Worm (Caenorhabditis elegans) whole organism, L3 larva: ENCODE measurements around the gene msp-81.

Experiments used
- R02D3.7 ChIP-seq: fragments of 150-350 bp; optimal IDR thresholded peaks from 2 replicates; lab custom pipeline; 2014; ENCODE audit warnings: missing biosample characterization, missing genetic modification characterization
- ZK546.5 ChIP-seq: sonication (generic microtip); optimal IDR thresholded peaks from 2 replicates; lab custom pipeline; 2017; ENCODE audit warnings: missing biosample characterization, missing genetic modification characterization
- ama-1 ChIP-seq: fragments of 150-350 bp; optimal IDR thresholded peaks from 2 replicates; lab custom pipeline; 2018
- ceh-16 ChIP-seq: sonication (generic microtip); optimal IDR thresholded peaks from 2 replicates; lab custom pipeline; 2017; ENCODE audit warnings: missing biosample characterization, missing genetic modification characterization
- ceh-28 ChIP-seq: fragments of 150-350 bp; optimal IDR thresholded peaks from 2 replicates; lab custom pipeline; 2014; ENCODE audit warnings: missing biosample characterization, missing genetic modification reagents, missing genetic modification characterization
- ceh-82 ChIP-seq: fragments of 150-350 bp; optimal IDR thresholded peaks from 2 replicates; lab custom pipeline; 2014; ENCODE audit warnings: missing biosample characterization, missing genetic modification characterization
- daf-12 ChIP-seq: fragments of 150-350 bp; optimal IDR thresholded peaks from 2 replicates; lab custom pipeline; 2014; ENCODE audit warnings: missing biosample characterization, missing genetic modification reagents, missing genetic modification characterization
- egl-27 ChIP-seq: sonication (generic microtip); optimal IDR thresholded peaks from 4 replicates; lab custom pipeline; 2017; ENCODE audit warnings: missing biosample characterization, missing genetic modification reagents, missing genetic modification characterization
- egl-5 ChIP-seq: fragments of 150-350 bp; optimal IDR thresholded peaks from 2 replicates; lab custom pipeline; 2017; ENCODE audit warnings: missing biosample characterization, missing genetic modification reagents, missing genetic modification characterization, inconsistent platforms
- elt-1 ChIP-seq: fragments of 150-350 bp; optimal IDR thresholded peaks from 2 replicates; lab custom pipeline; 2014; ENCODE audit warnings: missing biosample characterization, missing genetic modification characterization
- elt-2 ChIP-seq: sonication (generic microtip); optimal IDR thresholded peaks from 2 replicates; lab custom pipeline; 2016; ENCODE audit warnings: missing genetic modification reagents, mild to moderate bottlenecking, missing genetic modification characterization, missing compliant biosample characterization
- elt-3 ChIP-seq, 3 experiments: fragments of 150-350 bp in 1 of 3; sonication (generic microtip) in 2 of 3; optimal IDR thresholded peaks; 2 replicates in 2 of 3; 4 replicates in 1 of 3; lab custom pipeline; 2014 to 2017; ENCODE audit warnings: missing biosample characterization in 3 of 3, missing genetic modification characterization in 3 of 3
- eor-1 ChIP-seq, 2 experiments: fragments of 150-350 bp; optimal IDR thresholded peaks; 2 replicates each; lab custom pipeline; 2014 to 2018; ENCODE audit warnings: missing biosample characterization in 2 of 2, missing genetic modification characterization in 2 of 2
- fkh-10 ChIP-seq: sonication (generic microtip); optimal IDR thresholded peaks from 2 replicates; lab custom pipeline; 2017; ENCODE audit warnings: missing biosample characterization, missing genetic modification reagents, missing genetic modification characterization
- fkh-2 ChIP-seq: fragments of 150-350 bp; optimal IDR thresholded peaks from 2 replicates; lab custom pipeline; 2014; ENCODE audit warnings: missing biosample characterization, missing genetic modification reagents, missing genetic modification characterization
- fos-1 ChIP-seq: fragments of 150-350 bp; optimal IDR thresholded peaks from 2 replicates; lab custom pipeline; 2014; ENCODE audit warnings: missing biosample characterization, missing genetic modification characterization
- hmg-11 ChIP-seq: sonication (generic microtip); optimal IDR thresholded peaks from 2 replicates; lab custom pipeline; 2016; ENCODE audit warnings: missing genetic modification characterization, missing compliant biosample characterization
- lin-15B ChIP-seq: fragments of 150-350 bp; optimal IDR thresholded peaks from 2 replicates; lab custom pipeline; 2014; ENCODE audit warnings: missing biosample characterization, missing genetic modification characterization
- lin-39 ChIP-seq: fragments of 150-350 bp; optimal IDR thresholded peaks from 2 replicates; lab custom pipeline; 2018; ENCODE audit warnings: missing biosample characterization, missing genetic modification reagents, missing genetic modification characterization
- lsy-12 ChIP-seq: sonication (generic microtip); optimal IDR thresholded peaks from 2 replicates; lab custom pipeline; 2016; ENCODE audit warnings: mild to moderate bottlenecking, missing genetic modification characterization, missing compliant biosample characterization
- mdl-1 ChIP-seq: fragments of 150-350 bp; optimal IDR thresholded peaks from 2 replicates; lab custom pipeline; 2014; ENCODE audit warnings: missing biosample characterization, missing genetic modification characterization
- mml-1 ChIP-seq: fragments of 150-350 bp; sonication (generic microtip); optimal IDR thresholded peaks from 3 replicates; lab custom pipeline; 2014; ENCODE audit warnings: missing biosample characterization, missing genetic modification characterization
- nfya-1 ChIP-seq: sonication (generic microtip); optimal IDR thresholded peaks from 2 replicates; lab custom pipeline; 2017; ENCODE audit warnings: missing genetic modification characterization, mild to moderate bottlenecking, missing compliant biosample characterization, antibody characterized with exemption, moderate library complexity; ENCODE audit not compliant: insufficient read depth
- nhr-12 ChIP-seq: fragments of 150-350 bp; optimal IDR thresholded peaks from 2 replicates; lab custom pipeline; 2014; ENCODE audit warnings: missing biosample characterization, missing genetic modification characterization
- nhr-23 ChIP-seq: fragments of 150-350 bp; optimal IDR thresholded peaks from 2 replicates; lab custom pipeline; 2014; ENCODE audit warnings: missing biosample characterization, missing genetic modification reagents, missing genetic modification characterization
- nhr-237 ChIP-seq: fragments of 150-350 bp; optimal IDR thresholded peaks from 2 replicates; lab custom pipeline; 2014; ENCODE audit warnings: missing biosample characterization, missing genetic modification characterization
- nhr-25 ChIP-seq: sonication (generic microtip); optimal IDR thresholded peaks from 2 replicates; lab custom pipeline; 2017; ENCODE audit warnings: missing biosample characterization, missing genetic modification characterization
- nhr-28 ChIP-seq: fragments of 150-350 bp; optimal IDR thresholded peaks from 2 replicates; lab custom pipeline; 2014; ENCODE audit warnings: missing biosample characterization, missing genetic modification characterization
- nhr-43 ChIP-seq: sonication (generic microtip); optimal IDR thresholded peaks from 2 replicates; lab custom pipeline; 2016; ENCODE audit warnings: mild to moderate bottlenecking, missing genetic modification characterization, missing compliant biosample characterization; ENCODE audit not compliant: poor library complexity, severe bottlenecking
- nhr-67 ChIP-seq: fragments of 150-350 bp; optimal IDR thresholded peaks from 2 replicates; lab custom pipeline; 2014; ENCODE audit warnings: missing biosample characterization, missing genetic modification characterization
- nhr-77 ChIP-seq: fragments of 150-350 bp; optimal IDR thresholded peaks from 2 replicates; lab custom pipeline; 2014; ENCODE audit warnings: missing biosample characterization, missing genetic modification characterization
- pha-4 ChIP-seq: fragments of 150-350 bp; optimal IDR thresholded peaks from 2 replicates; lab custom pipeline; 2014; ENCODE audit warnings: missing biosample characterization, missing genetic modification reagents, missing genetic modification characterization
- pqm-1 ChIP-seq: fragments of 150-350 bp; optimal IDR thresholded peaks from 2 replicates; lab custom pipeline; 2017; ENCODE audit warnings: missing biosample characterization, missing genetic modification characterization, inconsistent platforms
- skn-1 ChIP-seq: fragments of 150-350 bp; optimal IDR thresholded peaks from 2 replicates; lab custom pipeline; 2014; ENCODE audit warnings: missing biosample characterization, missing genetic modification characterization
- snpc-4 ChIP-seq: fragments of 150-350 bp; optimal IDR thresholded peaks from 2 replicates; lab custom pipeline; 2014; ENCODE audit warnings: missing biosample characterization, missing genetic modification characterization
- tbx-2 ChIP-seq: sonication (generic microtip); optimal IDR thresholded peaks from 2 replicates; lab custom pipeline; 2016; ENCODE audit warnings: mild to moderate bottlenecking, missing genetic modification characterization, missing compliant biosample characterization
- unc-62 ChIP-seq: fragments of 150-350 bp; sonication (generic microtip); optimal IDR thresholded peaks from 4 replicates; lab custom pipeline; 2014; ENCODE audit warnings: missing biosample characterization, missing genetic modification reagents, missing genetic modification characterization
- ztf-11 ChIP-seq: fragments of 150-350 bp; optimal IDR thresholded peaks from 2 replicates; lab custom pipeline; 2014; ENCODE audit warnings: missing biosample characterization, missing genetic modification characterization
- ztf-4 ChIP-seq: fragments of 150-350 bp; optimal IDR thresholded peaks from 2 replicates; lab custom pipeline; 2014; ENCODE audit warnings: missing biosample characterization, missing genetic modification characterization

The msp-81 gene

DNA sequence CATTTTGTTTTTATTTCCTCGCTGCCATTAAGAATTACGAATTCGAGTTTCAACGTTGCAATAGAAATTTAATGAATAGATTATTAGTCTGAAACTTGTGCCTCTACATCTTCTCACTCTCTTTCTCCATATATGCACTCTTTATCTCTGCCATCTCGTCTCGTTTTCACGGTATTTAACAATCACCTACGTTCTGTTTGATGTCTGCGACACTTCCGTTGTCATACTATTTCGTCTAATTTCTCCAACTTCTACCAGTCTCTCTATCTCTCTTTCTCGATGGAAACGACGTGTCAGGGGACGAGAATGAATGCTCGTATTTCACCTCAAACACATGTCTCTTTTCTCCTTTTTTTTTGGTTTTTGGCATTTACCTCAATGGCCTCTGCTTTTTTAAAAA, 37.6 kb upstream of the msp-81 start:
- TF ChIP-seq pqm-1 (tag; lab: Kevin White, UChicago) (peak; percentile 59), nhr-237 (tag; lab: Kevin White, UChicago) (no peak), nhr-67 (tag; lab: Kevin White, UChicago) (no peak), hmg-11 (tag; lab: Kevin White, UChicago) (peak; percentile 44), mdl-1 (no peak), nhr-25 (peak; percentile 58), ceh-82 (tag; lab: Kevin White, UChicago) (no peak), ztf-4 (tag; lab: Kevin White, UChicago) (peak; percentile 9), nhr-12 (tag; lab: Kevin White, UChicago) (no peak), elt-1 (peak; percentile 48), nfya-1 (tag; lab: Kevin White, UChicago) (peak; percentile 67), elt-3 (tag; optimal IDR thresholded peaks at IDR 0.05; lab: Kevin White, UChicago) (no peak), egl-27 (tag; lab: Kevin White, UChicago) (no peak), snpc-4 (tag; lab: Kevin White, UChicago) (peak; percentile 48), nhr-23 (tag; lab: Kevin White, UChicago) (peak; percentile 44), lsy-12 (tag; lab: Kevin White, UChicago) (no peak), nhr-28 (tag; lab: Kevin White, UChicago) (no peak), daf-12 (no peak), skn-1 (tag; lab: Kevin White, UChicago) (no peak), fos-1 (tag; lab: Kevin White, UChicago) (no peak), elt-2 (peak; percentile 53), nhr-43 (tag; lab: Kevin White, UChicago) (no peak), nhr-77 (tag; lab: Kevin White, UChicago) (no peak), ceh-16 (tag; lab: Kevin White, UChicago) (no peak), ama-1 (no peak), lin-15B (tag; lab: Kevin White, UChicago) (peak; percentile 15), pha-4 (tag; lab: Kevin White, UChicago) (peak; percentile 67)
- TF ChIP-seq, all 47 proteins: peak for 11

DNA sequence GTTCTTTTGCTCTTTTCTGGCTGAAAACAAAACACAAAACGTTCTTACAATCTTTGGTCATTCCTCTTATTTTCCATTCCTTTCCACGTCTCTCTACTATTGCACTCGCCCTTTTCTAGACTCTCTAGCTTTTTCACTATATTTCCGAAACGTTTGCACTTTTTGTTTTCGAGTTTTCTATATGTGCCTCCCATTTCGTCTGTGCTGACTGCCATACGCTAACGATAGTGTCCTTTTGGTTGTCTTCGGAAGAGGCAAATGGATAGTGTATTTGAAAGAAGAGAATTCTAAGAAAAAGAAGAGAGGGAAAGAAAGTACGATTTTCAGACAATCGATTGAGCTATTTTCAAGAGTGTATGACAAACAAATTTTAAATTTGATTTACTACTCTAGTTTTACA, 36.6 kb upstream of the msp-81 start:
- TF ChIP-seq nfya-1 (tag; lab: Kevin White, UChicago) (peak; percentile 57), hmg-11 (tag; lab: Kevin White, UChicago) (peak; percentile 29), ztf-11 (tag; lab: Kevin White, UChicago) (no peak), egl-27 (tag; lab: Kevin White, UChicago) (no peak), nhr-23 (tag; lab: Kevin White, UChicago) (no peak), ZK546.5 (tag; lab: Kevin White, UChicago) (no peak), egl-5 (tag; lab: Kevin White, UChicago) (no peak), tbx-2 (tag; lab: Kevin White, UChicago) (no peak), ceh-28 (tag; lab: Kevin White, UChicago) (peak; percentile 26), nhr-28 (tag; lab: Kevin White, UChicago) (no peak), lin-15B (tag; lab: Kevin White, UChicago) (peak; percentile 18), fkh-10 (GFP tag; lab: Kevin White, UChicago) (no peak), pqm-1 (tag; lab: Kevin White, UChicago) (peak; percentile 77), nhr-12 (tag; lab: Kevin White, UChicago) (no peak), fos-1 (tag; lab: Kevin White, UChicago) (no peak), fkh-2 (no peak), lin-39 (tag; lab: Kevin White, UChicago) (peak; percentile 1), lsy-12 (tag; lab: Kevin White, UChicago) (no peak), nhr-237 (tag; lab: Kevin White, UChicago) (no peak), elt-2 (peak; percentile 60), unc-62 (no peak), pha-4 (tag; lab: Kevin White, UChicago) (peak; percentile 66), skn-1 (tag; lab: Kevin White, UChicago) (peak; percentile 2), eor-1 (tag; optimal IDR thresholded peaks at IDR 0.05; lab: Kevin White, UChicago) (no peak), ztf-4 (tag; lab: Kevin White, UChicago) (no peak), R02D3.7 (tag; lab: Kevin White, UChicago) (no peak), mml-1 (tag; lab: Kevin White, UChicago) (no peak)
- TF ChIP-seq, all 47 proteins: peak for 9
